Worm (Caenorhabditis elegans) whole organism, early embryonic: ENCODE measurements around the gene C11G10.1.

ENCODE experiments used
- aly-1 ChIP-seq: sonication (generic microtip); optimal IDR thresholded peaks from 2 replicates; lab custom pipeline; 2016; ENCODE audit warnings: missing genetic modification characterization, missing compliant biosample characterization
- ama-1 ChIP-seq: fragments of 150-350 bp; optimal IDR thresholded peaks from 2 replicates; lab custom pipeline; 2014
- flt-1 ChIP-seq: fragments of 200-800 bp; sonication (Bioruptor generic); IDR thresholded peaks from 2 replicates; pipeline ENCODE4 v1.3.6; 2022; ENCODE audit warnings: missing genetic modification characterization, missing compliant biosample characterization
- hmg-4 ChIP-seq: fragments of 200-800 bp; sonication (Bioruptor generic); optimal IDR thresholded peaks from 2 replicates; lab custom pipeline; 2018; ENCODE audit warnings: mild to moderate bottlenecking, missing genetic modification characterization, missing compliant biosample characterization
- sea-1 ChIP-seq: fragments of 200-800 bp; sonication (Bioruptor generic); conservative IDR thresholded peaks from 2 replicates; pipeline ENCODE4 v1.3.6; 2022; ENCODE audit warnings: missing genetic modification characterization, missing compliant biosample characterization
- tbx-37 ChIP-seq: fragments of 200-800 bp; sonication (Bioruptor generic); conservative IDR thresholded peaks from 2 replicates; pipeline ENCODE4 v1.3.6; 2022; ENCODE audit warnings: missing genetic modification reagents, missing genetic modification characterization, missing compliant biosample characterization

Gene C11G10.1

DNA sequence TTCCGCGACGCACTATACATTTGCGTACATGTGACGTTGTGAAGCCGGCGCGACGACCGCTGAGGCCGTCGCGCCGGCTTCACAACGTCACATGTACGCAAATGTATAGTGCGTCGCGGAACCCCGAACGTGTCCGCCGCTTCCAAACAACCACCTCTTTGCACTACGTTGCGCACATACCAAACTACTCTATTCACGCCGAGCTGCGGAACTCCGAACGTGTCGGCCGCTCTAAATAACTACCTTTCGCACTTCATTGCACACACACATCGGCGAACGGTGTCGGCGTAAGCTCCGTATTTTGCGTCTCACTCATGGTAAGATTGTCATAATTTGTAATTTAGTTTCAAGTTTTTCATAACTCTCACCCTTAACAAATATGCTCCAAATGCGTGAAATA is 46.4 kb downstream of the C11G10.1 start:
- TF ChIP-seq aly-1 (tag; lab: Kevin White, UChicago) (no peak), flt-1 (GFP tag; lab: Robert Waterston, UW) (no peak), sea-1 (GFP tag; lab: Robert Waterston, UW) (no peak), tbx-37 (GFP tag; lab: Robert Waterston, UW) (no peak), hmg-4 (GFP tag; lab: Kevin White, UChicago) (no peak), ama-1 (lab: Kevin White, UChicago) (no peak)

- TF ChIP-seq aly-1 (tag; lab: Kevin White, UChicago) (peak; percentile 20), ama-1 (lab: Kevin White, UChicago) (no peak)
Observed at ce11 chrX:15107747-15108252, 50.7 kb downstream of the C11G10.1 start, which contains the start of gene mlt-9. mlt-9 (minus strand) TSS chrX:15107797.
